Worm (Caenorhabditis elegans) whole organism, young adult: ENCODE measurements around the gene clec-9.

Experiments
- attf-5 ChIP-seq: fragments of 200-800 bp; sonication (Bioruptor generic); optimal IDR thresholded peaks from 2 replicates; lab custom pipeline; 2018; ENCODE audit warnings: mild to moderate bottlenecking, missing genetic modification characterization, missing compliant biosample characterization
- let-607 ChIP-seq, 2 experiments: fragments of 200-800 bp in 1 of 2; sonication (Bioruptor generic) in 1 of 2; sonication (generic microtip) in 1 of 2; optimal IDR thresholded peaks; 2 replicates each; lab custom pipeline; 2016 to 2018; ENCODE audit warnings: mild to moderate bottlenecking in 2 of 2, missing compliant biosample characterization in 2 of 2, missing genetic modification characterization in 2 of 2, moderate library complexity in 2 of 2, missing genotype in 1 of 2
- snpc-4 ChIP-seq, 5 experiments: fragments of 150-350 bp in 1 of 5; sonication (generic microtip) in 4 of 5; optimal IDR thresholded peaks; 2 replicates each; lab custom pipeline; 2014 to 2018; ENCODE audit warnings: missing genetic modification characterization in 5 of 5, missing biosample characterization in 3 of 5, antibody characterized with exemption in 2 of 5, mild to moderate bottlenecking in 2 of 5, missing compliant biosample characterization in 2 of 5, missing genotype in 2 of 5, moderate library complexity in 2 of 5, missing genetic modification reagents in 1 of 5
- ztf-25 ChIP-seq: fragments of 200-800 bp; sonication (Bioruptor generic); IDR thresholded peaks from 2 replicates; pipeline ENCODE4 v1.3.6; 2022; ENCODE audit warnings: missing genetic modification reagents, missing genetic modification characterization, missing compliant biosample characterization
- ztf-26 ChIP-seq: sonication (generic microtip); optimal IDR thresholded peaks from 2 replicates; lab custom pipeline; 2017; ENCODE audit warnings: missing genetic modification characterization, missing compliant biosample characterization

DNA sequence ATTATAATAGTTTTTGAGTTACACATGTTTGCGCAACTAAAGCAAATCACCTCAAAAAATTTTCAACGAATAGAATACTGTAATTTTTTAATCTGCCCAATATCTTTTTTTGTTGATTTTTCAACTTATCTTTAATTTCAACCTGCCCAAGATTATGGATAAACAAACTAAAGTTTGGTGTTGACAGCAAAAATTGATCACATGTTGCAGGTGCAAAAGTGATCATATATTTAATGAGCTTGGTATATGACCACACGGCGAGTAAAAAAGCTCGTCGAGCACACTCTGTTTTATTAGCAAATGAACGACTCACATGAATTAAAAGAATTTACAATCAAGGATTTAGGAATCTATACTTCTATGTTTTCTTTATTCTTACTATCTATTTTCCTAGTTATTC is 30.9 kb downstream of the clec-9 start, which contains the start of gene srz-1:
- TF ChIP-seq ztf-26 (tag; lab: Kevin White, UChicago) (no peak), let-607 (tag; optimal IDR thresholded peaks at IDR 0.05; lab: Kevin White, UChicago) (no peak), attf-5 (GFP tag; lab: Kevin White, UChicago) (no peak), ztf-25 (GFP tag; lab: Robert Waterston, UW) (no peak), snpc-4 (GFP tag; optimal IDR thresholded peaks at IDR 0.05; lab: Kevin White, UChicago) (no peak), snpc-4 (tag; optimal IDR thresholded peaks at IDR 0.05; lab: Kevin White, UChicago) (no peak)
